Worm (Caenorhabditis elegans) whole organism, L4 larva: ENCODE measurements around the gene eat-6.
"Not testable (repeated sequence)": the region's sequence is repeated elsewhere in the genome, so short reads cannot be mapped to it uniquely, and the experiment has no call there.

Experiments
- Y75B8A.6 ChIP-seq: fragments of 200-800 bp; sonication (Bioruptor generic); IDR thresholded peaks from 2 replicates; pipeline ENCODE4 v1.3.6; 2022; ENCODE audit warnings: missing genetic modification reagents, missing genetic modification characterization, missing compliant biosample characterization
- fkh-10 ChIP-seq: fragments of 150-350 bp; optimal IDR thresholded peaks from 2 replicates; lab custom pipeline; 2014; ENCODE audit warnings: missing biosample characterization, missing genetic modification reagents, missing genetic modification characterization
- hlh-11 ChIP-seq: fragments of 200-800 bp; sonication (Bioruptor generic); optimal IDR thresholded peaks from 2 replicates; lab custom pipeline; 2018; ENCODE audit warnings: mild to moderate bottlenecking, missing genetic modification characterization, missing compliant biosample characterization
- hlh-30 ChIP-seq: sonication (generic microtip); optimal IDR thresholded peaks from 2 replicates; lab custom pipeline; 2017; ENCODE audit warnings: antibody characterized with exemption, mild to moderate bottlenecking, missing genetic modification characterization, missing compliant biosample characterization; ENCODE audit not compliant: insufficient read depth
- jun-1 ChIP-seq: fragments of 150-350 bp; optimal IDR thresholded peaks from 2 replicates; lab custom pipeline; 2014; ENCODE audit warnings: missing biosample characterization, missing genetic modification reagents, missing genetic modification characterization
- lin-38 ChIP-seq: fragments of 200-800 bp; sonication (Bioruptor generic); IDR thresholded peaks from 2 replicates; pipeline ENCODE4 v1.3.6; 2022; ENCODE audit warnings: missing genetic modification reagents, missing genetic modification characterization, missing compliant biosample characterization
- pha-4 ChIP-seq, 2 experiments: fragments of 150-350 bp in 1 of 2; fragments of 200-800 bp in 1 of 2; sonication (Bioruptor generic) in 1 of 2; IDR thresholded peaks in 1 of 2; optimal IDR thresholded peaks in 1 of 2; 2 replicates each; pipeline versions ENCODE4 v1.3.6 to Lab custom; 2014 to 2022; ENCODE audit warnings: missing genetic modification characterization in 2 of 2, missing genetic modification reagents in 2 of 2, missing biosample characterization in 1 of 2, missing compliant biosample characterization in 1 of 2
- set-16 ChIP-seq: fragments of 200-800 bp; sonication (Bioruptor generic); IDR thresholded peaks from 2 replicates; pipeline ENCODE4 v1.3.6; 2022; ENCODE audit warnings: missing genetic modification reagents, missing genetic modification characterization, missing compliant biosample characterization
- ztf-11 ChIP-seq: fragments of 150-350 bp; optimal IDR thresholded peaks from 2 replicates; lab custom pipeline; 2014; ENCODE audit warnings: missing biosample characterization, missing genetic modification characterization

- not testable (repeated sequence) for TF ChIP-seq ztf-11; hlh-11; fkh-10 (GFP tag; lab: Kevin White, UChicago); pha-4 (GFP tag; IDR thresholded peaks at IDR 0.05; lab: Robert Waterston, UW); pha-4 (tag; optimal IDR thresholded peaks at IDR 0.05; lab: Kevin White, UChicago); Y75B8A.6 (GFP tag; lab: Robert Waterston, UW); hlh-30 (tag; lab: Kevin White, UChicago); lin-38 (GFP tag; lab: Robert Waterston, UW); jun-1 (tag; lab: Kevin White, UChicago)
- TF ChIP-seq set-16 (GFP tag; lab: Robert Waterston, UW): peak; percentile 59
These were observed 3.9 kb downstream of the eat-6 start for ce11 chrV:13125942-13126341.
